Worm (Caenorhabditis elegans) whole organism, late embryonic: ENCODE data around the gene igeg-1.

ENCODE experiments used
- che-1 ChIP-seq: sonication (generic microtip); optimal IDR thresholded peaks from 2 replicates; lab custom pipeline; 2016; ENCODE audit warnings: mild to moderate bottlenecking, missing genetic modification characterization, missing compliant biosample characterization
- elt-2 ChIP-seq: sonication (generic microtip); optimal IDR thresholded peaks from 2 replicates; lab custom pipeline; 2016; ENCODE audit warnings: missing genetic modification reagents, missing genetic modification characterization, missing compliant biosample characterization
- fax-1 ChIP-seq: sonication (generic microtip); optimal IDR thresholded peaks from 2 replicates; lab custom pipeline; 2016; ENCODE audit warnings: missing genotype, missing genetic modification characterization, missing compliant biosample characterization
- mec-3 ChIP-seq: sonication (generic microtip); optimal IDR thresholded peaks from 2 replicates; lab custom pipeline; 2016; ENCODE audit warnings: borderline replicate concordance, missing genetic modification characterization, missing compliant biosample characterization
- nfya-1 ChIP-seq: sonication (generic microtip); optimal IDR thresholded peaks from 2 replicates; lab custom pipeline; 2017; ENCODE audit warnings: missing genetic modification characterization, mild to moderate bottlenecking, missing compliant biosample characterization, antibody characterized with exemption, moderate library complexity

DNA sequence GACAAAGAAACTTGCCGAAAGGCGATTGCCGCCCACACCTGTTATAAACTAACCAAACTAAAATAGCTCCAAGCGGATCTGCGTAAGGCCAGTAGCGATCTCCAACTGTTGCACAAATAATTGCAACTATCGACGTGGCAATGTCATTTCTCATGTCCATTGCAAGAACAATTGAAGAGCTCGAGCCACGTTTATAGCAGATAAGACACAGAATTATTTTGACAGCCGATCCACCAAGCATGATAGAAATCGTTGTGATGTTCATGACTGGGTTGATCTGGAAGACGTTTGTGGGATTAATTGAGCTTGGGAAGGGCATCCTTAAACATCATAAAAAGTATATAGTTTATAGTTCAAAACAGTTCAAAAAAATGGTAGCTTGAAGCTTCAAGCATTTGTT lies 19.5 kb upstream of the igeg-1 start:
- TF ChIP-seq elt-2 (tag; lab: Kevin White, UChicago) (no peak), mec-3 (tag; lab: Kevin White, UChicago) (no peak), fax-1 (tag; lab: Kevin White, UChicago) (no peak), nfya-1 (no peak), che-1 (no peak)
